Worm (Caenorhabditis elegans) whole organism, L1 larva: ENCODE results near the gene ncx-2.

Experiments
- C16A3.4 ChIP-seq: fragments of 150-350 bp; optimal IDR thresholded peaks from 2 replicates; lab custom pipeline; 2014; ENCODE audit warnings: missing biosample characterization, missing genetic modification characterization
- Y116A8C.19 ChIP-seq: sonication (generic microtip); optimal IDR thresholded peaks from 2 replicates; lab custom pipeline; 2016; ENCODE audit warnings: missing compliant biosample characterization, missing genetic modification characterization, borderline replicate concordance
- aha-1 ChIP-seq: fragments of 150-350 bp; optimal IDR thresholded peaks from 2 replicates; lab custom pipeline; 2014; ENCODE audit warnings: missing biosample characterization, missing genetic modification characterization
- alr-1 ChIP-seq: fragments of 200-800 bp; sonication (Bioruptor generic); optimal IDR thresholded peaks from 2 replicates; lab custom pipeline; 2018; ENCODE audit warnings: borderline replicate concordance, mild to moderate bottlenecking, missing genetic modification characterization, missing compliant biosample characterization
- ama-1 ChIP-seq: fragments of 150-350 bp; optimal IDR thresholded peaks from 2 replicates; lab custom pipeline; 2014
- blmp-1 ChIP-seq: fragments of 150-350 bp; optimal IDR thresholded peaks from 2 replicates; lab custom pipeline; 2014; ENCODE audit warnings: missing biosample characterization, missing genetic modification characterization
- ceh-63 ChIP-seq: fragments of 200-800 bp; sonication (Bioruptor generic); optimal IDR thresholded peaks from 2 replicates; lab custom pipeline; 2018; ENCODE audit warnings: mild to moderate bottlenecking, missing genetic modification characterization, missing compliant biosample characterization
- ceh-8 ChIP-seq: fragments of 200-800 bp; sonication (Bioruptor generic); optimal IDR thresholded peaks from 2 replicates; lab custom pipeline; 2018; ENCODE audit warnings: mild to moderate bottlenecking, missing genetic modification characterization, moderate library complexity, missing compliant biosample characterization
- ceh-82 ChIP-seq, 3 experiments: fragments of 150-350 bp in 1 of 3; sonication (generic microtip) in 2 of 3; optimal IDR thresholded peaks; 2 replicates each; lab custom pipeline; 2014 to 2017; ENCODE audit warnings: missing biosample characterization in 3 of 3, missing genetic modification characterization in 3 of 3
- ceh-88 ChIP-seq: fragments of 200-800 bp; sonication (Bioruptor generic); IDR thresholded peaks from 2 replicates; pipeline ENCODE4 v1.3.6; 2022; ENCODE audit warnings: missing genetic modification characterization, missing compliant biosample characterization
- ceh-90 ChIP-seq: sonication (generic microtip); optimal IDR thresholded peaks from 2 replicates; lab custom pipeline; 2016; ENCODE audit warnings: missing genetic modification characterization, missing compliant biosample characterization
- ces-1 ChIP-seq: fragments of 150-350 bp; optimal IDR thresholded peaks from 2 replicates; lab custom pipeline; 2014; ENCODE audit warnings: missing biosample characterization, missing genetic modification reagents, missing genetic modification characterization
- egl-27 ChIP-seq, 2 experiments: fragments of 150-350 bp in 1 of 2; sonication (generic microtip); optimal IDR thresholded peaks; 3 replicates each; lab custom pipeline; 2017 to 2018; ENCODE audit warnings: missing biosample characterization in 2 of 2, missing genetic modification characterization in 2 of 2, missing genetic modification reagents in 2 of 2
- elt-2 ChIP-seq: sonication (generic microtip); optimal IDR thresholded peaks from 2 replicates; lab custom pipeline; 2016; ENCODE audit warnings: missing genetic modification characterization, mild to moderate bottlenecking, inconsistent platforms, missing compliant biosample characterization, missing genetic modification reagents
- elt-3 ChIP-seq, 6 experiments: fragments of 150-350 bp in 1 of 6; sonication (generic microtip); optimal IDR thresholded peaks; 2 replicates each; lab custom pipeline; 2017 to 2018; ENCODE audit warnings: missing biosample characterization in 6 of 6, missing genetic modification characterization in 6 of 6, inconsistent platforms in 1 of 6
- fkh-10 ChIP-seq: sonication (generic microtip); optimal IDR thresholded peaks from 2 replicates; lab custom pipeline; 2017; ENCODE audit warnings: missing biosample characterization, missing genetic modification reagents, missing genetic modification characterization
- fos-1 ChIP-seq: fragments of 150-350 bp; optimal IDR thresholded peaks from 2 replicates; lab custom pipeline; 2014; ENCODE audit warnings: missing biosample characterization, missing genetic modification characterization
- hlh-4 ChIP-seq: sonication (generic microtip); optimal IDR thresholded peaks from 2 replicates; lab custom pipeline; 2016; ENCODE audit warnings: mild to moderate bottlenecking, missing genetic modification characterization, missing compliant biosample characterization
- hpl-2 ChIP-seq: fragments of 150-350 bp; optimal IDR thresholded peaks from 2 replicates; lab custom pipeline; 2014; ENCODE audit warnings: missing biosample characterization, missing genetic modification reagents, missing genetic modification characterization
- irx-1 ChIP-seq: sonication (generic microtip); optimal IDR thresholded peaks from 2 replicates; lab custom pipeline; 2016; ENCODE audit warnings: missing genetic modification characterization, missing compliant biosample characterization
- lin-14 ChIP-seq: fragments of 200-800 bp; sonication (Bioruptor generic); optimal IDR thresholded peaks from 2 replicates; lab custom pipeline; 2018; ENCODE audit warnings: mild to moderate bottlenecking, missing genetic modification characterization, moderate library complexity, missing compliant biosample characterization
- lin-15B ChIP-seq: fragments of 150-350 bp; sonication (generic microtip); optimal IDR thresholded peaks from 3 replicates; lab custom pipeline; 2014; ENCODE audit warnings: missing biosample characterization, missing genetic modification characterization
- lin-39 ChIP-seq: fragments of 150-350 bp; optimal IDR thresholded peaks from 2 replicates; lab custom pipeline; 2014; ENCODE audit warnings: missing biosample characterization, missing genetic modification reagents, missing genetic modification characterization
- lir-3 ChIP-seq: sonication (generic microtip); optimal IDR thresholded peaks from 2 replicates; lab custom pipeline; 2016; ENCODE audit warnings: mild to moderate bottlenecking, missing genetic modification characterization, moderate library complexity, missing compliant biosample characterization; ENCODE audit not compliant: poor library complexity
- lsy-2 ChIP-seq, 2 experiments: fragments of 150-350 bp; optimal IDR thresholded peaks; 2 replicates each; lab custom pipeline; 2014; ENCODE audit warnings: missing biosample characterization in 2 of 2, missing genetic modification characterization in 2 of 2
- mef-2 ChIP-seq: fragments of 150-350 bp; optimal IDR thresholded peaks from 2 replicates; lab custom pipeline; 2014; ENCODE audit warnings: missing biosample characterization, missing genetic modification characterization
- nhr-11 ChIP-seq: fragments of 150-350 bp; optimal IDR thresholded peaks from 2 replicates; lab custom pipeline; 2014; ENCODE audit warnings: missing biosample characterization, missing genetic modification characterization
- nhr-12 ChIP-seq: sonication (generic microtip); optimal IDR thresholded peaks from 2 replicates; lab custom pipeline; 2017; ENCODE audit warnings: missing biosample characterization, missing genetic modification characterization
- nhr-20 ChIP-seq: sonication (generic microtip); optimal IDR thresholded peaks from 2 replicates; lab custom pipeline; 2016; ENCODE audit warnings: mild to moderate bottlenecking, missing genetic modification characterization, missing compliant biosample characterization
- nhr-28 ChIP-seq: fragments of 150-350 bp; optimal IDR thresholded peaks from 2 replicates; lab custom pipeline; 2014; ENCODE audit warnings: missing biosample characterization, missing genetic modification characterization
- nhr-47 ChIP-seq: sonication (generic microtip); optimal IDR thresholded peaks from 2 replicates; lab custom pipeline; 2016; ENCODE audit warnings: mild to moderate bottlenecking, missing genetic modification characterization, moderate library complexity, missing compliant biosample characterization
- nhr-76 ChIP-seq: sonication (generic microtip); optimal IDR thresholded peaks from 2 replicates; lab custom pipeline; 2017; ENCODE audit warnings: missing biosample characterization, missing genetic modification characterization
- nhr-77 ChIP-seq: fragments of 150-350 bp; optimal IDR thresholded peaks from 2 replicates; lab custom pipeline; 2014; ENCODE audit warnings: missing biosample characterization, missing genetic modification characterization
- nhr-85 ChIP-seq: sonication (generic microtip); peaks from one replicate; lab custom pipeline; 2016; ENCODE audit warnings: missing genetic modification characterization, inconsistent platforms, missing compliant biosample characterization
- nhr-90 ChIP-seq: sonication (generic microtip); optimal IDR thresholded peaks from 2 replicates; lab custom pipeline; 2016; ENCODE audit warnings: mild to moderate bottlenecking, missing genetic modification characterization, missing compliant biosample characterization; ENCODE audit not compliant: poor library complexity
- pag-3 ChIP-seq: sonication (generic microtip); optimal IDR thresholded peaks from 2 replicates; lab custom pipeline; 2017; ENCODE audit warnings: missing genetic modification characterization, mild to moderate bottlenecking, missing compliant biosample characterization, antibody characterized with exemption, borderline replicate concordance; ENCODE audit not compliant: insufficient read depth
- pqm-1 ChIP-seq: sonication (generic microtip); optimal IDR thresholded peaks from 3 replicates; lab custom pipeline; 2017; ENCODE audit warnings: missing biosample characterization, missing genetic modification characterization
- skn-1 ChIP-seq: fragments of 150-350 bp; optimal IDR thresholded peaks from 2 replicates; lab custom pipeline; 2014; ENCODE audit warnings: missing biosample characterization, missing genetic modification characterization
- sox-4 ChIP-seq: sonication (generic microtip); optimal IDR thresholded peaks from 2 replicates; lab custom pipeline; 2016; ENCODE audit warnings: missing genetic modification characterization, missing compliant biosample characterization
- sptf-1 ChIP-seq: fragments of 150-350 bp; optimal IDR thresholded peaks from 2 replicates; lab custom pipeline; 2014; ENCODE audit warnings: missing biosample characterization, missing genetic modification characterization
- sup-37 ChIP-seq: fragments of 200-800 bp; sonication (Bioruptor generic); optimal IDR thresholded peaks from 2 replicates; lab custom pipeline; 2018; ENCODE audit warnings: mild to moderate bottlenecking, missing genetic modification characterization, missing compliant biosample characterization
- swsn-7 ChIP-seq: sonication (generic microtip); optimal IDR thresholded peaks from 2 replicates; lab custom pipeline; 2016; ENCODE audit warnings: missing genetic modification characterization, missing compliant biosample characterization
- tbx-2 ChIP-seq: sonication (generic microtip); optimal IDR thresholded peaks from 2 replicates; lab custom pipeline; 2016; ENCODE audit warnings: missing genetic modification characterization, missing compliant biosample characterization
- unc-30 ChIP-seq: sonication (generic microtip); optimal IDR thresholded peaks from 2 replicates; lab custom pipeline; 2017; ENCODE audit warnings: missing biosample characterization, missing genetic modification characterization
- unc-62 ChIP-seq: fragments of 150-350 bp; optimal IDR thresholded peaks from 2 replicates; lab custom pipeline; 2014; ENCODE audit warnings: missing biosample characterization, missing genetic modification reagents, missing genetic modification characterization
- unc-98 ChIP-seq: fragments of 200-800 bp; sonication (Bioruptor generic); IDR thresholded peaks from 2 replicates; pipeline ENCODE4 v1.3.6; 2022; ENCODE audit warnings: missing genetic modification characterization, missing compliant biosample characterization
- vab-15 ChIP-seq: sonication (generic microtip); optimal IDR thresholded peaks from 2 replicates; lab custom pipeline; 2017; ENCODE audit warnings: missing genotype, mild to moderate bottlenecking, missing genetic modification characterization, missing compliant biosample characterization
- xbp-1 ChIP-seq: sonication (generic microtip); optimal IDR thresholded peaks from 2 replicates; lab custom pipeline; 2016; ENCODE audit warnings: missing genetic modification characterization, missing compliant biosample characterization
- zag-1 ChIP-seq: fragments of 150-350 bp; optimal IDR thresholded peaks from 2 replicates; lab custom pipeline; 2014; ENCODE audit warnings: missing biosample characterization, missing genetic modification characterization
- ztf-4 ChIP-seq: fragments of 150-350 bp; optimal IDR thresholded peaks from 2 replicates; lab custom pipeline; 2014; ENCODE audit warnings: missing biosample characterization, missing genetic modification characterization

The ncx-2 gene

DNA sequence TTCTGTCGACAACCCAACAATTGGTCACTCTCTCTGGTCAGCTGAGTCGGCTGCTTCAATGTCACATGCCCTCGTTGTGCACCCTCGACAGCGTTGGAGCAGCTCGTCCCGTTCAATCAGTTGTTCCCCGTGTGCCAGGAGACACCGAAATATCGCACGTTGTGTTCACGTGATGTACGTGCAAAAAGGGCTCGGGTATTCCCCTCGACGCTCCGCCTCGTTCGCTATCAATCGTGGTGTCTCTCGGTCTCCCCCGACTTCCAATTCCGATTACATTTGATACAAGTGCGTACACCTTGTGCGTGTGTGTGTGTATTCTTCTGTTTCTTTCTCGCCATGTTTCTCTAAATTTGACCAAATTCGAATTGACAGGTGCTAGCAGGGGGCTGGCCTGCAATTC is 32.0 kb upstream of the ncx-2 start (continued):
- TF ChIP-seq nhr-77 (tag; lab: Kevin White, UChicago) = peak; percentile 27
- TF ChIP-seq elt-2 = peak; percentile 92

DNA sequence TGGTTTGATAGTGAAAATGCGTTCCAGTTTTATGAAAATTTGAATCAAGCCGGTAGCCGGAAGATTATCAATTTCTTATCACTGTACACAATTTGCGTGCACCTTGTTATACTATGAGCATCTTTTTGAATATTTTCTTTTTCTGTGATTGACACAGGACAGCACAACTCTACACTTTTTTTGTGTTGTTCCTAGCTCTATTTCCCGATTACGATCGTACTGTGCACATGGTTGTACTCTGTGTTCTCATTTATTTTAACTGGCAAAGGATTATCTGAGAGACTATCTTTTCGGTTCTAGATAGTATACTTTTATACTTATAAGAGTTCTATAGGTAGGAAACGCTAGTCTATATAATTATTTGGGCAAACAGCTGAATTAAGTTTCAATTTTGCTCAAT is 31.5 kb upstream of the ncx-2 start:
- TF ChIP-seq unc-30 (tag; lab: Kevin White, UChicago) (no peak), sup-37 (GFP tag; lab: Kevin White, UChicago) (no peak), mef-2 (tag; lab: Kevin White, UChicago) (no peak), elt-3 (tag; optimal IDR thresholded peaks at IDR 0.05; lab: Kevin White, UChicago) (no peak), ceh-63 (no peak), alr-1 (tag; lab: Kevin White, UChicago) (no peak), C16A3.4 (no peak)

DNA sequence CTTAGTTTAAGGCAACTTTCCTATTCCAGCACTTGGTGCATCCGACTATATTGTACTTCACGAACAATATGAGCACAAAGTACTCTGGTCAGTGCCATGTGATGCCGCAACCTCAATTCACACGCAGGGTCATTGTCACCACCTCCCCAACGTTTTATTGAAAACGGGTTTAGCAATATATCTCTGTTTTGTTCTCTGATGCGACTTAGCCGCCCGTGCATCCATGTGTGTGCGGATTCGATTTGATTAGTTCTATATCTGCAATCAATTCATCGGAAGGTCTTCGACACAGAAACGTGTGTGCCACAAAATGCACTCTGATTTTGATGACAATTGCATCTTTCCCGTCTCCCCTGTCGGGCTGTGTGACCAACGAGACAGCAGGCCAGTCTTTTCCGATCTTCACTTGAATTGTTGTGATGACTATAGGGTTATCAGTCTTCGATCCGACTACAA is 30.8 kb upstream of the ncx-2 start:
- TF ChIP-seq pqm-1 (no peak), unc-62 (GFP tag; lab: Kevin White, UChicago) (no peak), egl-27 (tag; optimal IDR thresholded peaks at IDR 0.05; lab: Kevin White, UChicago) (no peak), lin-39 (tag; lab: Kevin White, UChicago) (no peak), pag-3 (tag; lab: Kevin White, UChicago) (no peak), hlh-4 (no peak), sox-4 (no peak), unc-98 (GFP tag; lab: Robert Waterston, UW) (no peak), vab-15 (tag; lab: Kevin White, UChicago) (no peak), nhr-76 (no peak), fkh-10 (GFP tag; lab: Kevin White, UChicago) (peak; percentile 12), nhr-47 (tag; lab: Kevin White, UChicago) (peak; percentile 50), swsn-7 (tag; lab: Kevin White, UChicago) (peak; percentile 23), tbx-2 (tag; lab: Kevin White, UChicago) (peak; percentile 20), ama-1 (lab: Kevin White, UChicago) (no peak), lsy-2 (tag; optimal IDR thresholded peaks at IDR 0.05; lab: Kevin White, UChicago) (peak; percentile 1 to 4), sup-37 (GFP tag; lab: Kevin White, UChicago) (no peak), fos-1 (tag; lab: Kevin White, UChicago) (no peak), aha-1 (tag; lab: Kevin White, UChicago) (no peak), ces-1 (no peak), ceh-8 (GFP tag; lab: Kevin White, UChicago) (no peak), zag-1 (tag; lab: Kevin White, UChicago) (no peak), ceh-90 (no peak), hpl-2 (GFP tag; lab: Kevin White, UChicago) (no peak), irx-1 (no peak), ztf-4 (tag; lab: Kevin White, UChicago) (peak; percentile 39), Y116A8C.19 (tag; lab: Kevin White, UChicago) (no peak), lin-14 (GFP tag; lab: Kevin White, UChicago) (peak; percentile 82), nhr-85 (tag; lab: Kevin White, UChicago) (peak; percentile 95), lin-15B (tag; lab: Kevin White, UChicago) (no peak), xbp-1 (peak; percentile 36), nhr-28 (tag; lab: Kevin White, UChicago) (no peak), nhr-11 (tag; lab: Kevin White, UChicago) (peak; percentile 17), nhr-12 (tag; lab: Kevin White, UChicago) (no peak), ceh-88 (GFP tag; lab: Robert Waterston, UW) (no peak), ceh-82 (tag; optimal IDR thresholded peaks at IDR 0.05; lab: Kevin White, UChicago) (peak in 1 of 3 experiments; percentile 20), lir-3 (tag; lab: Kevin White, UChicago) (peak; percentile 9), blmp-1 (tag; lab: Kevin White, UChicago) (peak; percentile 9), nhr-90 (tag; lab: Kevin White, UChicago) (peak; percentile 45), nhr-20 (peak; percentile 96), nhr-77 (tag; lab: Kevin White, UChicago) (no peak), skn-1 (tag; lab: Kevin White, UChicago) (peak; percentile 18), sptf-1 (no peak)
